Fruit fly (Drosophila melanogaster) whole organism, prepupa: Measurements from ENCODE around the gene CG12099.

Source experiments
- Blimp-1 ChIP-seq: fragments of 200-800 bp; sonication (Bioruptor generic); optimal IDR thresholded peaks from 3 replicates; lab custom pipeline; 2017; ENCODE audit warnings: missing biosample characterization, missing genetic modification characterization, mild to moderate bottlenecking, moderate library complexity, missing genetic modification reagents
- CG10669 ChIP-seq: fragments of 200-800 bp; sonication (Bioruptor generic); optimal IDR thresholded peaks from 3 replicates; lab custom pipeline; 2018; ENCODE audit warnings: missing biosample characterization, mild to moderate bottlenecking, missing genetic modification characterization, moderate library complexity
- CG11294 ChIP-seq: fragments of 200-800 bp; sonication (Bioruptor generic); IDR thresholded peaks from 2 replicates; pipeline ENCODE4 v1.3.6; 2022; ENCODE audit warnings: missing biosample characterization, missing genetic modification characterization
- CG11762 ChIP-seq: fragments of 200-800 bp; sonication (Bioruptor generic); optimal IDR thresholded peaks from 3 replicates; lab custom pipeline; 2016; ENCODE audit warnings: missing biosample characterization, missing genetic modification characterization; ENCODE audit not compliant: insufficient read depth
- CG11902 ChIP-seq: fragments of 200-800 bp; sonication (Bioruptor generic); optimal IDR thresholded peaks from 3 replicates; lab custom pipeline; 2016; ENCODE audit warnings: missing biosample characterization, missing genetic modification characterization
- CG15336 ChIP-seq: fragments of 200-800 bp; sonication (Bioruptor generic); IDR thresholded peaks from 2 replicates; pipeline ENCODE4 v1.3.6; 2022; ENCODE audit warnings: missing biosample characterization, missing genetic modification characterization
- CG1621 ChIP-seq: fragments of 200-800 bp; sonication (Bioruptor generic); optimal IDR thresholded peaks from 3 replicates; lab custom pipeline; 2018; ENCODE audit warnings: missing biosample characterization, mild to moderate bottlenecking, missing genetic modification characterization
- CG16779 ChIP-seq: fragments of 200-800 bp; sonication (Bioruptor generic); optimal IDR thresholded peaks from 3 replicates; lab custom pipeline; 2017; ENCODE audit warnings: missing biosample characterization, mild to moderate bottlenecking, missing genetic modification characterization
- CG3032 ChIP-seq: fragments of 200-800 bp; optimal IDR thresholded peaks from 2 replicates; lab custom pipeline; 2019; ENCODE audit warnings: missing biosample characterization, mild to moderate bottlenecking, missing genetic modification characterization, moderate library complexity
- CG31627 ChIP-seq: fragments of 200-800 bp; sonication (Bioruptor generic); optimal IDR thresholded peaks from 3 replicates; lab custom pipeline; 2016; ENCODE audit warnings: missing biosample characterization, missing genetic modification characterization
- CG32006 ChIP-seq: fragments of 200-800 bp; sonication (Bioruptor generic); optimal IDR thresholded peaks from 3 replicates; lab custom pipeline; 2017; ENCODE audit warnings: missing biosample characterization, mild to moderate bottlenecking, missing genetic modification characterization
- CG34406 ChIP-seq: fragments of 200-800 bp; sonication (Bioruptor generic); optimal IDR thresholded peaks from 3 replicates; lab custom pipeline; 2016; ENCODE audit warnings: missing biosample characterization, missing genetic modification characterization
- CG3919 ChIP-seq: fragments of 200-800 bp; sonication (Bioruptor generic); optimal IDR thresholded peaks from 3 replicates; lab custom pipeline; 2016; ENCODE audit warnings: missing biosample characterization, missing genetic modification characterization
- CG4318 ChIP-seq: fragments of 200-800 bp; sonication (Bioruptor generic); optimal IDR thresholded peaks from 3 replicates; lab custom pipeline; 2017; ENCODE audit warnings: missing biosample characterization, mild to moderate bottlenecking, missing genetic modification characterization
- CG6163 ChIP-seq: fragments of 200-800 bp; sonication (Bioruptor generic); IDR thresholded peaks from 3 replicates; pipeline ENCODE4 v1.3.6; 2022; ENCODE audit warnings: missing biosample characterization, missing genetic modification characterization
- CG6276 ChIP-seq: fragments of 200-800 bp; sonication (Bioruptor generic); optimal IDR thresholded peaks from 2 replicates; lab custom pipeline; 2017; ENCODE audit warnings: missing biosample characterization, mild to moderate bottlenecking, missing genetic modification characterization
- CG6792 ChIP-seq: fragments of 200-800 bp; sonication (Bioruptor generic); optimal IDR thresholded peaks from 3 replicates; lab custom pipeline; 2016; ENCODE audit warnings: missing biosample characterization, missing genetic modification characterization
- CG6808 ChIP-seq: fragments of 200-800 bp; sonication (Bioruptor generic); optimal IDR thresholded peaks from 3 replicates; lab custom pipeline; 2017; ENCODE audit warnings: missing biosample characterization, missing genetic modification characterization, mild to moderate bottlenecking, moderate library complexity, missing genetic modification reagents
- CG6854 ChIP-seq: fragments of 200-800 bp; sonication (Bioruptor generic); optimal IDR thresholded peaks from 2 replicates; lab custom pipeline; 2017; ENCODE audit warnings: missing biosample characterization, mild to moderate bottlenecking, missing genetic modification characterization
- CG7368 ChIP-seq: fragments of 200-800 bp; sonication (Bioruptor generic); optimal IDR thresholded peaks from 3 replicates; lab custom pipeline; 2016; ENCODE audit warnings: missing biosample characterization, missing genetic modification characterization
- CG8119 ChIP-seq: fragments of 200-800 bp; sonication (Bioruptor generic); IDR thresholded peaks from 3 replicates; pipeline ENCODE4 v1.3.6; 2022; ENCODE audit warnings: missing biosample characterization, missing genetic modification characterization
- CG8319 ChIP-seq: fragments of 200-800 bp; sonication (Bioruptor generic); optimal IDR thresholded peaks from 3 replicates; lab custom pipeline; 2016; ENCODE audit warnings: missing biosample characterization, missing genetic modification characterization
- CG8632 ChIP-seq: fragments of 200-800 bp; sonication (Bioruptor generic); optimal IDR thresholded peaks from 3 replicates; lab custom pipeline; 2016; ENCODE audit warnings: missing biosample characterization, missing genetic modification characterization
- Eip75B ChIP-seq: fragments of 200-800 bp; sonication (Bioruptor generic); optimal IDR thresholded peaks from 3 replicates; lab custom pipeline; 2016; ENCODE audit warnings: missing biosample characterization, missing genetic modification characterization
- Eip78C ChIP-seq: fragments of 200-800 bp; sonication (Bioruptor generic); peaks from one replicate; lab custom pipeline; 2016; ENCODE audit warnings: missing biosample characterization, missing genetic modification characterization
- Eip93F ChIP-seq: fragments of 200-800 bp; sonication (Bioruptor generic); optimal IDR thresholded peaks from 2 replicates; lab custom pipeline; 2016; ENCODE audit warnings: missing biosample characterization, mild to moderate bottlenecking, missing genetic modification characterization
- Ets21C ChIP-seq: fragments of 200-800 bp; sonication (Bioruptor generic); optimal IDR thresholded peaks from 3 replicates; lab custom pipeline; 2016; ENCODE audit warnings: missing biosample characterization, missing genetic modification characterization
- Ets96B ChIP-seq: fragments of 200-800 bp; optimal IDR thresholded peaks from 2 replicates; lab custom pipeline; 2019; ENCODE audit warnings: missing biosample characterization, mild to moderate bottlenecking, missing genetic modification characterization, moderate library complexity
- Gug ChIP-seq: fragments of 200-800 bp; sonication (Bioruptor generic); IDR thresholded peaks from 2 replicates; pipeline ENCODE4 v1.3.6; 2022; ENCODE audit warnings: missing biosample characterization, missing genetic modification characterization
- Hr38 ChIP-seq: sonication (Bioruptor generic); optimal IDR thresholded peaks from 2 replicates; lab custom pipeline; 2016; ENCODE audit warnings: missing biosample characterization, missing genetic modification characterization
- Hr39 ChIP-seq: fragments of 200-800 bp; sonication (Bioruptor generic); optimal IDR thresholded peaks from 2 replicates; lab custom pipeline; 2016; ENCODE audit warnings: missing biosample characterization, missing genetic modification characterization
- Hr4 ChIP-seq: fragments of 200-800 bp; sonication (Bioruptor generic); optimal IDR thresholded peaks from 3 replicates; lab custom pipeline; 2016; ENCODE audit warnings: missing biosample characterization, missing genetic modification characterization
- Lpt ChIP-seq: fragments of 200-800 bp; sonication (Bioruptor generic); optimal IDR thresholded peaks from 3 replicates; lab custom pipeline; 2016; ENCODE audit warnings: missing biosample characterization, missing genetic modification characterization
- Met ChIP-seq: fragments of 200-800 bp; sonication (Bioruptor generic); optimal IDR thresholded peaks from 3 replicates; lab custom pipeline; 2016; ENCODE audit warnings: missing biosample characterization, missing genetic modification characterization
- OdsH ChIP-seq: fragments of 200-800 bp; sonication (Bioruptor generic); optimal IDR thresholded peaks from 3 replicates; lab custom pipeline; 2016; ENCODE audit warnings: missing biosample characterization, missing genetic modification characterization
- Smox ChIP-seq: fragments of 200-800 bp; sonication (Bioruptor generic); optimal IDR thresholded peaks from 3 replicates; lab custom pipeline; 2016; ENCODE audit warnings: missing biosample characterization, missing genetic modification characterization
- Sox102F ChIP-seq: fragments of 200-800 bp; sonication (Bioruptor generic); optimal IDR thresholded peaks from 2 replicates; lab custom pipeline; 2016; ENCODE audit warnings: missing biosample characterization, mild to moderate bottlenecking, missing genetic modification characterization
- Sox15 ChIP-seq: fragments of 200-800 bp; sonication (Bioruptor generic); optimal IDR thresholded peaks from 3 replicates; lab custom pipeline; 2016; ENCODE audit warnings: missing biosample characterization, missing genetic modification characterization
- achi ChIP-seq: fragments of 200-800 bp; sonication (Bioruptor generic); optimal IDR thresholded peaks from 3 replicates; lab custom pipeline; 2016; ENCODE audit warnings: missing biosample characterization, missing genetic modification characterization
- cyc ChIP-seq: fragments of 200-800 bp; sonication (Bioruptor generic); optimal IDR thresholded peaks from 3 replicates; lab custom pipeline; 2016; ENCODE audit warnings: missing biosample characterization, missing genetic modification characterization
- dsx ChIP-seq: fragments of 200-800 bp; optimal IDR thresholded peaks from 3 replicates; lab custom pipeline; 2019; ENCODE audit warnings: missing biosample characterization, mild to moderate bottlenecking, missing genetic modification characterization, moderate library complexity; ENCODE audit not compliant: poor library complexity, severe bottlenecking
- eg ChIP-seq: fragments of 200-800 bp; sonication (Bioruptor generic); IDR thresholded peaks from 3 replicates; pipeline ENCODE4 v1.3.6; 2022; ENCODE audit warnings: missing biosample characterization, missing genetic modification characterization
- esn ChIP-seq: fragments of 200-800 bp; sonication (Bioruptor generic); optimal IDR thresholded peaks from 2 replicates; lab custom pipeline; 2016; ENCODE audit warnings: missing biosample characterization, mild to moderate bottlenecking, missing genetic modification characterization, moderate library complexity
- fd85E ChIP-seq: fragments of 200-800 bp; sonication (Bioruptor generic); optimal IDR thresholded peaks from 3 replicates; lab custom pipeline; 2016; ENCODE audit warnings: missing biosample characterization, missing genetic modification characterization
- fkh ChIP-seq: fragments of 200-800 bp; sonication (Bioruptor generic); optimal IDR thresholded peaks from 3 replicates; lab custom pipeline; 2017; ENCODE audit warnings: missing biosample characterization, mild to moderate bottlenecking, missing genetic modification characterization, moderate library complexity
- lz ChIP-seq: fragments of 200-800 bp; sonication (Bioruptor generic); optimal IDR thresholded peaks from 3 replicates; lab custom pipeline; 2016; ENCODE audit warnings: missing biosample characterization, missing genetic modification characterization
- net ChIP-seq: fragments of 200-800 bp; sonication (Bioruptor generic); optimal IDR thresholded peaks from 3 replicates; lab custom pipeline; 2016; ENCODE audit warnings: missing biosample characterization, missing genetic modification characterization
- pdm3 ChIP-seq: fragments of 200-800 bp; sonication (Bioruptor generic); optimal IDR thresholded peaks from 3 replicates; lab custom pipeline; 2016; ENCODE audit warnings: missing biosample characterization, missing genetic modification characterization
- salr ChIP-seq, 2 experiments: fragments of 200-800 bp; sonication (Bioruptor generic); optimal IDR thresholded peaks; 3 replicates each; lab custom pipeline; 2016 to 2018; ENCODE audit warnings: missing biosample characterization in 2 of 2, missing genetic modification characterization in 2 of 2, mild to moderate bottlenecking in 1 of 2
- spab ChIP-seq: fragments of 200-800 bp; sonication (Bioruptor generic); optimal IDR thresholded peaks from 2 replicates; lab custom pipeline; 2017; ENCODE audit warnings: missing biosample characterization, mild to moderate bottlenecking, missing genetic modification characterization, missing genetic modification reagents
- ss ChIP-seq, 2 experiments: fragments of 200-800 bp; sonication (Bioruptor generic); optimal IDR thresholded peaks; 2 replicates in 1 of 2; 3 replicates in 1 of 2; lab custom pipeline; 2017 to 2018; ENCODE audit warnings: mild to moderate bottlenecking in 2 of 2, missing biosample characterization in 2 of 2, missing genetic modification characterization in 2 of 2, moderate library complexity in 1 of 2
- vri ChIP-seq: fragments of 200-800 bp; sonication (Bioruptor generic); optimal IDR thresholded peaks from 3 replicates; lab custom pipeline; 2016; ENCODE audit warnings: missing biosample characterization, mild to moderate bottlenecking, missing genetic modification characterization

CG12099 gene

dm6 chr3L:1575731-1576376 lies 17.6 kb upstream of the CG12099 start:
- TF ChIP-seq CG8319 (GFP tag; lab: Kevin White, UChicago), result no peak
- TF ChIP-seq CG6276 (GFP tag; lab: Kevin White, UChicago), result no peak
- no peak for TF ChIP-seq CG4318 (GFP tag; lab: Kevin White, UChicago)
- TF ChIP-seq Smox, result no peak
- TF ChIP-seq Hr38 (GFP tag; lab: Kevin White, UChicago), result no peak
- no peak for TF ChIP-seq Eip93F
- TF ChIP-seq cyc (GFP tag; lab: Kevin White, UChicago), result no peak
- TF ChIP-seq Met (GFP tag; lab: Kevin White, UChicago), result no peak
- TF ChIP-seq CG1621, result no peak
- no peak for TF ChIP-seq CG31627 (GFP tag; lab: Kevin White, UChicago)
- no peak for TF ChIP-seq Ets21C (GFP tag; lab: Kevin White, UChicago)
- 0 out of 3 replicates have a peak, but pooled peaks have one; percentile 20 for TF ChIP-seq CG6163 (GFP tag; lab: Robert Waterston, UW)
- no peak for TF ChIP-seq CG8632 (GFP tag; lab: Kevin White, UChicago)
- no peak for TF ChIP-seq fkh (GFP tag; lab: Kevin White, UChicago)
- TF ChIP-seq Eip75B, result no peak
- TF ChIP-seq CG34406, result no peak
- TF ChIP-seq Hr4 (GFP tag; lab: Kevin White, UChicago), result peak; percentile 35
- TF ChIP-seq fd85E (GFP tag; lab: Kevin White, UChicago), result no peak
- TF ChIP-seq esn (GFP tag; lab: Kevin White, UChicago), result peak; percentile 17
- no peak for TF ChIP-seq dsx (GFP tag; lab: Kevin White, UChicago)
- TF ChIP-seq Blimp-1 (GFP tag; lab: Kevin White, UChicago), result no peak
- no peak for TF ChIP-seq Sox15 (GFP tag; lab: Kevin White, UChicago)
- no peak for TF ChIP-seq vri (GFP tag; lab: Kevin White, UChicago)
- no peak for TF ChIP-seq Gug (GFP tag; lab: Robert Waterston, UW)
- TF ChIP-seq Eip78C, result peak; percentile 85
- TF ChIP-seq ss (GFP tag; optimal IDR thresholded peaks at IDR 0.05; lab: Kevin White, UChicago), result no peak
- no peak for TF ChIP-seq CG6854
- TF ChIP-seq CG3919 (GFP tag; lab: Kevin White, UChicago), result peak; percentile 16
- TF ChIP-seq spab (GFP tag; lab: Kevin White, UChicago), result no peak
- peak; percentile 12 for TF ChIP-seq achi (GFP tag; lab: Kevin White, UChicago)
- TF ChIP-seq CG3032 (tag; lab: Kevin White, UChicago), result no peak
- no peak for TF ChIP-seq CG8119
- no peak for TF ChIP-seq lz (GFP tag; lab: Kevin White, UChicago)
- no peak for TF ChIP-seq CG10669 (GFP tag; lab: Kevin White, UChicago)
- peak; percentile 11 for TF ChIP-seq pdm3 (GFP tag; lab: Kevin White, UChicago)
- TF ChIP-seq CG6792 (GFP tag; lab: Kevin White, UChicago), result no peak
- TF ChIP-seq OdsH, result no peak
- TF ChIP-seq CG11762, result no peak
- TF ChIP-seq Ets96B (tag; lab: Kevin White, UChicago), result no peak
- TF ChIP-seq CG32006, result peak; percentile 26
- no peak for TF ChIP-seq CG6808 (GFP tag; lab: Kevin White, UChicago)
- TF ChIP-seq Hr39 (GFP tag; lab: Kevin White, UChicago), result no peak
- TF ChIP-seq CG11294 (GFP tag; lab: Robert Waterston, UW), result no peak
- no peak for TF ChIP-seq CG16779 (tag; lab: Kevin White, UChicago)
- TF ChIP-seq CG11902 (GFP tag; lab: Kevin White, UChicago), result no peak
- no peak for TF ChIP-seq Sox102F (GFP tag; lab: Kevin White, UChicago)
- no peak for TF ChIP-seq eg (GFP tag; lab: Robert Waterston, UW)
- no peak for TF ChIP-seq net (GFP tag; lab: Kevin White, UChicago)
- peak; percentile 39; the same call in 1 of the 2 replicates for TF ChIP-seq CG15336 (GFP tag; lab: Robert Waterston, UW)
- no peak for TF ChIP-seq Lpt (GFP tag; lab: Kevin White, UChicago)
- TF ChIP-seq CG7368 (GFP tag; lab: Kevin White, UChicago), result no peak
- no peak for TF ChIP-seq salr (GFP tag; optimal IDR thresholded peaks at IDR 0.05; lab: Kevin White, UChicago)
